Worm (Caenorhabditis elegans): ENCODE measurements around the gene F49C12.4.

The F49C12.4 gene

ce11 chrIV:9304617-9305016, 723 bp upstream of the F49C12.4 start, which contains the start of gene F49C12.5:
F49C12.5 (plus strand) TSS chrIV:9304917.
- TF ChIP-seq ceh-44 (GFP tag; IDR thresholded peaks at IDR 0.05) (no peak), nhr-41 (GFP tag; IDR thresholded peaks at IDR 0.05) (no peak), Y5F2A.4 (GFP tag; optimal IDR thresholded peaks at IDR 0.05) (no peak), sdz-12 (GFP tag; optimal IDR thresholded peaks at IDR 0.05) (no peak), snpc-4 (tag; optimal IDR thresholded peaks at IDR 0.05) (no peak), zag-1 (tag; optimal IDR thresholded peaks at IDR 0.05) (no peak), egl-27 (tag; optimal IDR thresholded peaks at IDR 0.05) (no peak), lim-7 (GFP tag; IDR thresholded peaks at IDR 0.05) (no peak), F10B5.3 (tag; optimal IDR thresholded peaks at IDR 0.05) (no peak), nhr-77 (tag; optimal IDR thresholded peaks at IDR 0.05) (no peak), skn-1 (tag; optimal IDR thresholded peaks at IDR 0.05) (no peak), lir-3 (tag; optimal IDR thresholded peaks at IDR 0.05) (no peak), jun-1 (tag; optimal IDR thresholded peaks at IDR 0.05) (no peak), daf-16 (GFP tag; optimal IDR thresholded peaks at IDR 0.05) (no peak), daf-16 (tag; optimal IDR thresholded peaks at IDR 0.05) (no peak), lin-1 (GFP tag; IDR thresholded peaks at IDR 0.05) (no peak), nhr-102 (tag; optimal IDR thresholded peaks at IDR 0.05) (no peak)

ce11 chrIV:9300127-9300526, 3.8 kb downstream of the F49C12.4 start, which contains the start of gene F49C12.3:
F49C12.3 (plus strand) TSS chrIV:9300427.
- TF ChIP-seq lin-29 (GFP tag; IDR thresholded peaks at IDR 0.05) = no peak
- no peak for TF ChIP-seq nhr-237 (tag; optimal IDR thresholded peaks at IDR 0.05)
- TF ChIP-seq T20F7.1 (GFP tag; optimal IDR thresholded peaks at IDR 0.05) = no peak
- TF ChIP-seq vab-7 (GFP tag; IDR thresholded peaks at IDR 0.05) = no peak
- no peak for TF ChIP-seq attf-4 (tag; optimal IDR thresholded peaks at IDR 0.05)
- TF ChIP-seq ces-1 (GFP tag; optimal IDR thresholded peaks at IDR 0.05) = no peak
- TF ChIP-seq nhr-48 (tag; optimal IDR thresholded peaks at IDR 0.05) = no peak
- no peak for TF ChIP-seq nhr-41 (GFP tag; IDR thresholded peaks at IDR 0.05)
- TF ChIP-seq dmd-9 (GFP tag; IDR thresholded peaks at IDR 0.05) = no peak
- TF ChIP-seq nhr-10 (tag; optimal IDR thresholded peaks at IDR 0.05) = no peak
- no peak for TF ChIP-seq nhr-42 (GFP tag; IDR thresholded peaks at IDR 0.05)
- no peak for TF ChIP-seq ceh-28 (tag; optimal IDR thresholded peaks at IDR 0.05)
- TF ChIP-seq dpl-1 (GFP tag; optimal IDR thresholded peaks at IDR 0.05) = no peak
- TF ChIP-seq madf-5 (GFP tag; IDR thresholded peaks at IDR 0.05) = no peak
- no peak for TF ChIP-seq tag-97 (GFP tag; IDR thresholded peaks at IDR 0.05)

- TF ChIP-seq hlh-11 (tag; optimal IDR thresholded peaks at IDR 0.05) = no peak
- TF ChIP-seq dmd-9 (GFP tag; IDR thresholded peaks at IDR 0.05) = no peak
- TF ChIP-seq lin-39 (tag; optimal IDR thresholded peaks at IDR 0.05) = no peak
- no peak for TF ChIP-seq nhr-111 (GFP tag; optimal IDR thresholded peaks at IDR 0.05)
- TF ChIP-seq ceh-32 (tag; optimal IDR thresholded peaks at IDR 0.05; ENCODE audit: poor library complexity) = no peak
- no peak for TF ChIP-seq zip-2 (tag; optimal IDR thresholded peaks at IDR 0.05)
- no peak for TF ChIP-seq ctbp-1 (GFP tag; IDR thresholded peaks at IDR 0.05)
- no peak for TF ChIP-seq lir-3 (tag; optimal IDR thresholded peaks at IDR 0.05)
- no peak for TF ChIP-seq fkh-10 (GFP tag; optimal IDR thresholded peaks at IDR 0.05)
- TF ChIP-seq ztf-7 (tag; optimal IDR thresholded peaks at IDR 0.05) = no peak
These were observed 4.7 kb downstream of the F49C12.4 start, which contains the start of gene F49C12.2 for ce11 chrIV:9299145-9299544. F49C12.2 (minus strand) TSS chrIV:9299245.

- TF ChIP-seq ztf-11 (tag; optimal IDR thresholded peaks at IDR 0.05) (no peak), unc-130 (GFP tag; optimal IDR thresholded peaks at IDR 0.05) (no peak), lin-29 (GFP tag; IDR thresholded peaks at IDR 0.05) (no peak), saeg-2 (GFP tag; IDR thresholded peaks at IDR 0.05) (no peak), snpc-4 (tag; optimal IDR thresholded peaks at IDR 0.05) (no peak), aha-1 (tag) (peak; percentile 51), unc-62 (GFP tag; optimal IDR thresholded peaks at IDR 0.05 in 1 of 2) (peak in 1 of 2 experiments; percentile 65), unc-62 (tag; optimal IDR thresholded peaks at IDR 0.05) (no peak)
These were observed 7.6 kb downstream of the F49C12.4 start, which contains the start of gene F49C12.1 for ce11 chrIV:9296285-9296684. F49C12.1 (minus strand) TSS chrIV:9296354.

All from whole organism, L4 larva.